Fruit fly (Drosophila melanogaster) whole organism, adult: ENCODE data around the gene Cad96Cb.

Experiments
- CG11617 ChIP-seq: fragments of 200-800 bp; sonication (Bioruptor generic); optimal IDR thresholded peaks from 2 replicates; lab custom pipeline; 2017; ENCODE audit warnings: mild to moderate bottlenecking, missing biosample characterization, missing genetic modification reagents, missing genetic modification characterization
- CG33017 ChIP-seq: fragments of 200-800 bp; sonication (Bioruptor generic); optimal IDR thresholded peaks from 2 replicates; lab custom pipeline; 2018; ENCODE audit warnings: missing biosample characterization, mild to moderate bottlenecking, missing genetic modification characterization, moderate library complexity
- CG5204 ChIP-seq: fragments of 200-800 bp; sonication (Bioruptor generic); optimal IDR thresholded peaks from 2 replicates; lab custom pipeline; 2016; ENCODE audit warnings: missing biosample characterization, missing genetic modification characterization
- Hr96 ChIP-seq: fragments of 200-800 bp; sonication (Bioruptor generic); optimal IDR thresholded peaks from 2 replicates; lab custom pipeline; 2016; ENCODE audit warnings: missing biosample characterization, missing genetic modification characterization
- Mnt ChIP-seq: fragments of 200-800 bp; sonication (Bioruptor generic); optimal IDR thresholded peaks from 2 replicates; lab custom pipeline; 2016; ENCODE audit warnings: missing biosample characterization, mild to moderate bottlenecking, missing genetic modification characterization
- cic ChIP-seq: fragments of 200-800 bp; sonication (Bioruptor generic); optimal IDR thresholded peaks from 2 replicates; lab custom pipeline; 2017; ENCODE audit warnings: missing biosample characterization, mild to moderate bottlenecking, missing genetic modification characterization, moderate library complexity
- cnc ChIP-seq, 2 experiments: fragments of >200 bp; optimal IDR thresholded peaks; 2 replicates each; lab custom pipeline; 2017
- kay ChIP-seq: fragments of 200-800 bp; sonication (Bioruptor generic); peaks from one replicate; lab custom pipeline; 2016; ENCODE audit warnings: missing biosample characterization, missing genetic modification characterization, borderline replicate concordance
- ovo ChIP-seq: fragments of 200-800 bp; sonication (Bioruptor generic); optimal IDR thresholded peaks from 2 replicates; lab custom pipeline; 2016; ENCODE audit warnings: missing biosample characterization, missing genetic modification characterization
- pad ChIP-seq: fragments of 200-800 bp; sonication (Bioruptor generic); optimal IDR thresholded peaks from 3 replicates; lab custom pipeline; 2017; ENCODE audit warnings: missing biosample characterization, missing genetic modification characterization, mild to moderate bottlenecking, moderate library complexity, missing genetic modification reagents
- tj ChIP-seq: fragments of 200-800 bp; sonication (Bioruptor generic); optimal IDR thresholded peaks from 3 replicates; lab custom pipeline; 2017; ENCODE audit warnings: missing biosample characterization, mild to moderate bottlenecking, missing genetic modification characterization, moderate library complexity
- toe ChIP-seq: fragments of 200-800 bp; sonication (Bioruptor generic); optimal IDR thresholded peaks from 2 replicates; lab custom pipeline; 2016; ENCODE audit warnings: missing biosample characterization, missing genetic modification characterization

DNA sequence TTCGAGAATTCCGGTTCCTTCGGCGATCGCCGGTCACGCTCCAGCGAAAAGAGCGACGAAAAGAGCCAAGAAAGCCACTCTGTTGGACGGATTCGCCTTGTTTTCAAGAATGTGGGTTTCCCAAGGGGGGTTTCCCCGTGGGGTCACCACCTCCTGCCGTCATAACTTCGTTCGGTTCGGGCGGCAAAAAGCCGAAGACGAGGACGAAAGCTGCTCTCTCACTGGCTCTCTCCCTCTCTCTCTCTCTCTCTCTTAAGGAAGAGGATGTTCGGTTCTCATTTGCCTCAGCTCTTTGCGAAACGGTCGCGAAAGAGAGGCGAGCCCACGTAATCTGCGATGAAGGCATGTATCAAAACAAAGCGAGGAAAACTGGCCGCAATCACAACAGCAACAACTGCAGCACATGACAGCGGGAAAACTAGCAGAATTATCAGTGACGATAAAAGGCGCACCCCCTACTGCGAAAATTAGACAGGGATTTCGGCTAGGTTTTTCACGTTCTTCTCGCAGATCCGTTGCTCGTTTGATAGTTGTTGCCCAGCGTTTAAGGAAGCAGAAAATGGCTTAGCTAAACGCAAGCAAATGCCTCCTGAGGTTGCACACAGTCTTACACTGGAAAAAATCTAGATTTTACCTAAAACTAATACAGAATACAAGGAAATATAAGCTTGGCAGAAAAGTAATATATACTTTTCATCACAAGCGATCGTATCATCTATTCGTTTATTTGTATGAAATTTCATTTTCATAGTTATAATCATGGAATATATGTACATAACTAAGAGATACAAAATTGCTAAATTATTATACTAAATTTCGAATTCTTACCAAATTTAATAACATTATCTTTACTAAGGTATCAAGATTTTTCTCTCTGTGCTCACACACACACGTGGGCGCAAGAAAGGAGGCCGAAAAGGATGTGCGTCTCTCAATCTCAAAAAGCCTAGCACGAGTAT lies 48.4 kb downstream of the Cad96Cb start, which contains the start of gene dan:
- TF ChIP-seq CG11617 (no peak), ovo (GFP tag; lab: Kevin White, UChicago) (no peak), CG33017 (tag; lab: Kevin White, UChicago) (no peak), toe (GFP tag; lab: Kevin White, UChicago) (no peak), Mnt (GFP tag; lab: Kevin White, UChicago) (no peak), cic (GFP tag; lab: Kevin White, UChicago) (no peak), cnc (optimal IDR thresholded peaks at IDR 0.05; lab: Kevin White, UChicago) (no peak), CG5204 (GFP tag; lab: Kevin White, UChicago) (no peak), pad (no peak), kay (GFP tag; lab: Kevin White, UChicago) (no peak), Hr96 (GFP tag; lab: Kevin White, UChicago) (no peak), tj (GFP tag; lab: Kevin White, UChicago) (no peak)
